Fruit fly (Drosophila melanogaster) whole organism, embryonic: Measurements from ENCODE around the gene Ndae1.
A peak's percentile ranks its signal among the peaks of the same experiment; 100 is the strongest.

Experiments used
- Atf6 ChIP-seq: fragments of 200-800 bp; sonication (Bioruptor generic); IDR thresholded peaks from 2 replicates; pipeline ENCODE4 v1.3.6; 2022; ENCODE audit warnings: missing biosample characterization, missing genetic modification characterization
- CG10565 ChIP-seq: fragments of 200-800 bp; sonication (Bioruptor generic); optimal IDR thresholded peaks from 3 replicates; lab custom pipeline; 2016; ENCODE audit warnings: missing biosample characterization, mild to moderate bottlenecking, missing genetic modification characterization
- CG11723 ChIP-seq: fragments of 200-800 bp; sonication (Bioruptor generic); optimal IDR thresholded peaks from 2 replicates; lab custom pipeline; 2017; ENCODE audit warnings: missing biosample characterization, mild to moderate bottlenecking, missing genetic modification characterization
- CG12104 ChIP-seq: fragments of 200-800 bp; sonication (Bioruptor generic); optimal IDR thresholded peaks from 3 replicates; lab custom pipeline; 2016; ENCODE audit warnings: missing biosample characterization, missing genetic modification characterization
- CG12155 ChIP-seq: fragments of 200-800 bp; sonication (Bioruptor generic); optimal IDR thresholded peaks from 3 replicates; lab custom pipeline; 2016; ENCODE audit warnings: missing biosample characterization, missing genetic modification characterization
- CG1233 ChIP-seq: fragments of 200-800 bp; sonication (Bioruptor generic); optimal IDR thresholded peaks from 4 replicates; lab custom pipeline; 2018; ENCODE audit warnings: missing biosample characterization, mild to moderate bottlenecking, missing genetic modification characterization
- CG12769 ChIP-seq: fragments of 200-800 bp; sonication (Bioruptor generic); optimal IDR thresholded peaks from 2 replicates; lab custom pipeline; 2019; ENCODE audit warnings: missing biosample characterization, mild to moderate bottlenecking, missing genetic modification characterization, moderate library complexity
- CG14014 ChIP-seq: fragments of 200-800 bp; sonication (Bioruptor generic); IDR thresholded peaks from 2 replicates; pipeline ENCODE4 v1.3.6; 2022; ENCODE audit warnings: missing biosample characterization, missing genetic modification characterization
- CG15514 ChIP-seq: fragments of 200-800 bp; sonication (Bioruptor generic); optimal IDR thresholded peaks from 3 replicates; lab custom pipeline; 2017; ENCODE audit warnings: missing biosample characterization, missing genetic modification characterization, mild to moderate bottlenecking, moderate library complexity, missing genetic modification reagents
- CG17328 ChIP-seq: fragments of 200-800 bp; sonication (Bioruptor generic); IDR thresholded peaks from 2 replicates; pipeline ENCODE4 v1.3.6; 2022; ENCODE audit warnings: missing biosample characterization, missing genetic modification characterization
- CG17359 ChIP-seq: fragments of 200-800 bp; sonication (Bioruptor generic); optimal IDR thresholded peaks from 3 replicates; lab custom pipeline; 2018; ENCODE audit warnings: missing biosample characterization, mild to moderate bottlenecking, missing genetic modification characterization, moderate library complexity
- CG17385 ChIP-seq: fragments of 200-800 bp; sonication (Bioruptor generic); optimal IDR thresholded peaks from 3 replicates; lab custom pipeline; 2018; ENCODE audit warnings: missing biosample characterization, mild to moderate bottlenecking, missing genetic modification characterization
- CG18599 ChIP-seq: fragments of 200-800 bp; sonication (Bioruptor generic); optimal IDR thresholded peaks from 3 replicates; lab custom pipeline; 2017; ENCODE audit warnings: missing biosample characterization, missing genetic modification characterization, mild to moderate bottlenecking, moderate library complexity, missing genetic modification reagents
- CG2199 ChIP-seq: fragments of 200-800 bp; sonication (Bioruptor generic); IDR thresholded peaks from 3 replicates; pipeline ENCODE4 v1.3.6; 2022; ENCODE audit warnings: missing biosample characterization, missing genetic modification characterization
- CG4424 ChIP-seq: fragments of 200-800 bp; sonication (Bioruptor generic); optimal IDR thresholded peaks from 3 replicates; lab custom pipeline; 2016; ENCODE audit warnings: missing biosample characterization, missing genetic modification characterization
- CG7372 ChIP-seq: fragments of 200-800 bp; sonication (Bioruptor generic); IDR thresholded peaks from 2 replicates; pipeline ENCODE4 v1.3.6; 2022; ENCODE audit warnings: missing biosample characterization, missing genetic modification characterization
- CG7745 ChIP-seq: fragments of 200-800 bp; sonication (Bioruptor generic); optimal IDR thresholded peaks from 2 replicates; lab custom pipeline; 2018; ENCODE audit warnings: missing biosample characterization, mild to moderate bottlenecking, missing genetic modification characterization, moderate library complexity
- CHES-1-like ChIP-seq: fragments of 200-800 bp; sonication (Bioruptor generic); optimal IDR thresholded peaks from 2 replicates; lab custom pipeline; 2016; ENCODE audit warnings: missing biosample characterization, missing genetic modification characterization
- CTCF ChIP-seq: fragments of 200-800 bp; sonication (Bioruptor generic); optimal IDR thresholded peaks from 2 replicates; lab custom pipeline; 2017; ENCODE audit warnings: missing biosample characterization, mild to moderate bottlenecking, missing genetic modification characterization, moderate library complexity
- Chrac-16 ChIP-seq: fragments of 200-800 bp; sonication (Bioruptor generic); optimal IDR thresholded peaks from 3 replicates; lab custom pipeline; 2016; ENCODE audit warnings: missing biosample characterization, missing genetic modification characterization
- Doc2 ChIP-seq: fragments of 200-800 bp; sonication (Bioruptor generic); IDR thresholded peaks from 2 replicates; pipeline ENCODE4 v1.3.6; 2022; ENCODE audit warnings: missing biosample characterization, missing genetic modification characterization
- GATAe ChIP-seq: fragments of 200-800 bp; sonication (Bioruptor generic); conservative IDR thresholded peaks from 2 replicates; pipeline ENCODE4 v1.3.6; 2022; ENCODE audit warnings: missing biosample characterization, missing genetic modification characterization
- Hmx ChIP-seq: fragments of 200-800 bp; sonication (Bioruptor generic); optimal IDR thresholded peaks from 2 replicates; lab custom pipeline; 2016; ENCODE audit warnings: missing biosample characterization, missing genetic modification characterization
- Hr3 ChIP-seq: fragments of 200-800 bp; sonication (Bioruptor generic); optimal IDR thresholded peaks from 3 replicates; lab custom pipeline; 2016; ENCODE audit warnings: missing biosample characterization, missing genetic modification characterization
- Jarid2 ChIP-seq: fragments of 200-800 bp; sonication (Bioruptor generic); optimal IDR thresholded peaks from 3 replicates; lab custom pipeline; 2017; ENCODE audit warnings: mild to moderate bottlenecking, missing biosample characterization, missing genetic modification reagents, missing genetic modification characterization
- Lpt ChIP-seq: fragments of >200 bp; optimal IDR thresholded peaks from 2 replicates; lab custom pipeline; 2018; ENCODE audit warnings: missing biosample characterization, missing genetic modification characterization
- Med ChIP-seq: fragments of 200-800 bp; sonication (Bioruptor generic); peaks from one replicate; lab custom pipeline; 2016; ENCODE audit warnings: missing biosample characterization, missing genetic modification characterization, mild to moderate bottlenecking, inconsistent platforms, moderate library complexity
- Myb ChIP-seq: fragments of 200-800 bp; sonication (Bioruptor generic); optimal IDR thresholded peaks from 2 replicates; lab custom pipeline; 2016; ENCODE audit warnings: missing biosample characterization, missing genetic modification characterization
- Oli ChIP-seq: fragments of 200-800 bp; sonication (Bioruptor generic); optimal IDR thresholded peaks from 2 replicates; lab custom pipeline; 2018; ENCODE audit warnings: missing biosample characterization, mild to moderate bottlenecking, missing genetic modification characterization, moderate library complexity
- cato ChIP-seq: fragments of 200-800 bp; sonication (Bioruptor generic); optimal IDR thresholded peaks from 2 replicates; lab custom pipeline; 2016; ENCODE audit warnings: missing biosample characterization, missing genetic modification characterization, borderline replicate concordance
- dan ChIP-seq: fragments of 200-800 bp; sonication (Bioruptor generic); IDR thresholded peaks from 2 replicates; pipeline ENCODE4 v1.3.6; 2022; ENCODE audit warnings: missing biosample characterization, missing genetic modification characterization
- dpn ChIP-seq, 2 experiments: fragments of 200-800 bp; sonication (Bioruptor generic); optimal IDR thresholded peaks; 3 replicates each; lab custom pipeline; 2016; ENCODE audit warnings: missing biosample characterization in 2 of 2, missing genetic modification characterization in 2 of 2
- ems ChIP-seq: fragments of 200-800 bp; sonication (Bioruptor generic); optimal IDR thresholded peaks from 3 replicates; lab custom pipeline; 2016; ENCODE audit warnings: missing biosample characterization, missing genetic modification characterization
- exex ChIP-seq: fragments of 200-800 bp; sonication (Bioruptor generic); optimal IDR thresholded peaks from 4 replicates; lab custom pipeline; 2018; ENCODE audit warnings: missing biosample characterization, mild to moderate bottlenecking, missing genetic modification characterization, moderate library complexity
- fd102C ChIP-seq: fragments of 200-800 bp; sonication (Bioruptor generic); optimal IDR thresholded peaks from 2 replicates; lab custom pipeline; 2018; ENCODE audit warnings: missing biosample characterization, mild to moderate bottlenecking, missing genetic modification characterization, moderate library complexity
- fd96Cb ChIP-seq: fragments of 200-800 bp; sonication (Bioruptor generic); optimal IDR thresholded peaks from 2 replicates; lab custom pipeline; 2018; ENCODE audit warnings: missing biosample characterization, mild to moderate bottlenecking, missing genetic modification characterization, moderate library complexity
- gcm2 ChIP-seq: fragments of 200-800 bp; sonication (Bioruptor generic); optimal IDR thresholded peaks from 2 replicates; lab custom pipeline; 2016; ENCODE audit warnings: missing biosample characterization, missing genetic modification characterization
- grn ChIP-seq: fragments of 200-800 bp; sonication (Bioruptor generic); optimal IDR thresholded peaks from 3 replicates; lab custom pipeline; 2017; ENCODE audit warnings: missing biosample characterization, missing genetic modification characterization
- ham ChIP-seq: fragments of 200-800 bp; sonication (Bioruptor generic); IDR thresholded peaks from 2 replicates; pipeline ENCODE4 v1.3.6; 2022; ENCODE audit warnings: missing biosample characterization, missing genetic modification characterization
- lab ChIP-seq: fragments of 200-800 bp; sonication (Bioruptor generic); optimal IDR thresholded peaks from 3 replicates; lab custom pipeline; 2017; ENCODE audit warnings: missing biosample characterization, missing genetic modification characterization, mild to moderate bottlenecking, moderate library complexity, missing genetic modification reagents
- mirr ChIP-seq: fragments of 200-800 bp; sonication (Bioruptor generic); optimal IDR thresholded peaks from 3 replicates; lab custom pipeline; 2018; ENCODE audit warnings: missing biosample characterization, mild to moderate bottlenecking, missing genetic modification characterization
- pan ChIP-seq, 4 experiments: fragments of >200 bp in 3 of 4; fragments of 200-800 bp in 1 of 4; sonication (Bioruptor generic) in 1 of 4; optimal IDR thresholded peaks in 3 of 4; IDR thresholded peaks in 1 of 4; 2 replicates each; pipeline versions ENCODE4 v1.3.6 to Lab custom; 2017 to 2022; ENCODE audit warnings: missing biosample characterization in 2 of 4, missing genetic modification characterization in 2 of 4, mixed read lengths in 1 of 4
- run ChIP-seq: fragments of 200-800 bp; sonication (Bioruptor generic); optimal IDR thresholded peaks from 3 replicates; lab custom pipeline; 2018; ENCODE audit warnings: missing biosample characterization, mild to moderate bottlenecking, missing genetic modification characterization
- scrt ChIP-seq: fragments of 200-800 bp; sonication (Bioruptor generic); optimal IDR thresholded peaks from 2 replicates; lab custom pipeline; 2018; ENCODE audit warnings: missing biosample characterization, mild to moderate bottlenecking, missing genetic modification characterization, moderate library complexity
- sens ChIP-seq: fragments of 200-800 bp; sonication (Bioruptor generic); peaks from one replicate; lab custom pipeline; 2016; ENCODE audit warnings: missing biosample characterization, missing genetic modification characterization
- seq ChIP-seq: fragments of 200-800 bp; sonication (Bioruptor generic); IDR thresholded peaks from 2 replicates; pipeline ENCODE4 v1.3.6; 2022; ENCODE audit warnings: missing biosample characterization, missing genetic modification characterization
- sna ChIP-seq: fragments of 200-800 bp; sonication (Bioruptor generic); IDR thresholded peaks from 2 replicates; pipeline ENCODE4 v1.3.6; 2022; ENCODE audit warnings: missing biosample characterization, missing genetic modification characterization; ENCODE audit not compliant: partially characterized antibody
- sug ChIP-seq: fragments of 200-800 bp; optimal IDR thresholded peaks from 2 replicates; lab custom pipeline; 2019; ENCODE audit warnings: missing biosample characterization, mild to moderate bottlenecking, missing genetic modification characterization, moderate library complexity
- tgo ChIP-seq: fragments of 200-800 bp; sonication (Bioruptor generic); IDR thresholded peaks from 3 replicates; pipeline ENCODE4 v1.3.6; 2022; ENCODE audit warnings: missing biosample characterization, missing genetic modification characterization
- wdn ChIP-seq: fragments of 200-800 bp; sonication (Bioruptor generic); IDR thresholded peaks from 2 replicates; pipeline ENCODE4 v1.3.6; 2022; ENCODE audit warnings: missing biosample characterization, missing genetic modification characterization
- zen ChIP-seq: fragments of 200-800 bp; sonication (Bioruptor generic); optimal IDR thresholded peaks from 3 replicates; lab custom pipeline; 2018; ENCODE audit warnings: missing biosample characterization, mild to moderate bottlenecking, missing genetic modification characterization, moderate library complexity
- zfh1 ChIP-seq: fragments of 200-800 bp; sonication (Bioruptor generic); IDR thresholded peaks from 3 replicates; pipeline ENCODE4 v1.3.6; 2022; ENCODE audit warnings: missing biosample characterization, missing genetic modification characterization

Ndae1 gene

DNA sequence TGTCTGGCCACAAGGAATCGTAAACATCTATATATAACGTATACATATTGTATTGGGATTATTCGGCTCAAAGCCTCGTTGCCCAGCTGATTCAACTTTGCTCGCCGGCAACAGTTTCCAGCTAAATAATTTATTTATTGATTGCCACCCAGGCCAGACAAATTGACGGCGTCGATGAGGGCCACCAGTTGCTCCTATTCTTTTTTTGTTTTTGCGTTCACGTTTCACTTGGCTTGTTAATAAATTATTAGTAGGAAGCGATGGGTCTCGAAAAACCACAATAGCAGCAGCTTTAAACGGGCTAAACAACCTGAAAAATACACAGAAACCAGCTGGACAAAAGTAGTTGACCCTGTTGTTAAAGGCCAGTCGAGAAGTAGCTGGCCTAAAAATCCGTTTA lies 32.1 kb downstream of the Ndae1 start (continued):
- TF ChIP-seq CHES-1-like (GFP tag; lab: Kevin White, UChicago) (no peak), CG10565 (no peak), CG12155 (GFP tag; lab: Kevin White, UChicago) (no peak), fd102C (GFP tag; lab: Kevin White, UChicago) (no peak), Atf6 (GFP tag; lab: Robert Waterston, UW) (no peak), CG15514 (peak; percentile 32), Hr3 (no peak), gcm2 (no peak), dan (GFP tag; lab: Robert Waterston, UW) (no peak), CG17328 (GFP tag; lab: Robert Waterston, UW) (no peak), CG2199 (no peak), cato (GFP tag; lab: Kevin White, UChicago) (no peak), CG12104 (GFP tag; lab: Kevin White, UChicago) (no peak), scrt (GFP tag; lab: Kevin White, UChicago) (peak; percentile 51), zen (tag; lab: Kevin White, UChicago) (no peak), zfh1 (no peak), Lpt (GFP tag; lab: Kevin White, UChicago) (no peak), pan (optimal IDR thresholded peaks at IDR 0.05; lab: Kevin White, UChicago) (no peak), pan (GFP tag; optimal IDR thresholded peaks at IDR 0.05 in 1 of 2, IDR thresholded peaks at IDR 0.05 in 1 of 2) (no peak), CG18599 (GFP tag; lab: Kevin White, UChicago) (peak; percentile 46), CG12769 (tag; lab: Kevin White, UChicago) (peak; percentile 47), CG17385 (GFP tag; lab: Kevin White, UChicago) (no peak), fd96Cb (tag; lab: Kevin White, UChicago) (no peak), mirr (peak; percentile 31), Doc2 (GFP tag; lab: Robert Waterston, UW) (no peak)

DNA sequence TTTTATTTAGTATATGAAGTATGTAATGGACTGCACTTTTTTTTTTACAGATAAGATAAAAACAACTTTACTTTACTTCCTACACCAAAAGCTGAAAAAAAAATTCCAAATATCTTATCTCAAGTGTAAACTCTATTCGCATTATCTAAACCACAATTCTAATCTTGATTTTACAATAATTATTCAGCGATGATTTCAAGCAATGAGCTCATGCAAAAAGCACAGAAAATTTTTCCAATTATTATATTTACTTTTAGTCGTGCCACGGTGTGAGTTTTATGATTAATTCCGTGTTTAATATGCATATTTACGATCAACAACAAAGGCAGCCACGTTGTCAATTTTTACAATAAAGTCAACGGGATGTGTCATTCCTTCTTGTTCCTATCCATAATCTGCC lies 32.9 kb downstream of the Ndae1 start:
- TF ChIP-seq CG1233 (GFP tag; lab: Kevin White, UChicago) (peak; percentile 4), CG7372 (no peak), Jarid2 (GFP tag; lab: Kevin White, UChicago) (no peak), CG7745 (tag; lab: Kevin White, UChicago) (no peak), exex (tag; lab: Kevin White, UChicago) (peak; percentile 90), lab (GFP tag; lab: Kevin White, UChicago) (no peak), GATAe (GFP tag; lab: Robert Waterston, UW) (peak; percentile 50; the same call in 1 of the 2 replicates), ham (no peak), sna (GFP tag; lab: Robert Waterston, UW) (no peak), tgo (no peak), run (tag; lab: Kevin White, UChicago) (peak; percentile 4), fd96Cb (tag; lab: Kevin White, UChicago) (no peak), CTCF (GFP tag; lab: Kevin White, UChicago) (no peak), sens (GFP tag; lab: Kevin White, UChicago) (peak; percentile 26), mirr (peak; percentile 77), CG17359 (tag; lab: Kevin White, UChicago) (no peak), CG2199 (no peak), grn (GFP tag; lab: Kevin White, UChicago) (peak; percentile 4), dpn (GFP tag; optimal IDR thresholded peaks at IDR 0.05; lab: Kevin White, UChicago) (no peak), Med (peak; percentile 1), CG4424 (GFP tag; lab: Kevin White, UChicago) (no peak), sug (tag; lab: Kevin White, UChicago) (peak; percentile 22), Oli (tag; lab: Kevin White, UChicago) (no peak), Hmx (no peak), CG14014 (no peak), seq (no peak), CG11723 (GFP tag; lab: Kevin White, UChicago) (no peak), ems (no peak), Myb (GFP tag; lab: Kevin White, UChicago) (no peak), Chrac-16 (no peak), wdn (no peak)
